Worm (Caenorhabditis elegans): ENCODE measurements around the gene let-756.
A peak's percentile ranks its signal among the peaks of the same experiment; 100 is the strongest.

Gene let-756

DNA sequence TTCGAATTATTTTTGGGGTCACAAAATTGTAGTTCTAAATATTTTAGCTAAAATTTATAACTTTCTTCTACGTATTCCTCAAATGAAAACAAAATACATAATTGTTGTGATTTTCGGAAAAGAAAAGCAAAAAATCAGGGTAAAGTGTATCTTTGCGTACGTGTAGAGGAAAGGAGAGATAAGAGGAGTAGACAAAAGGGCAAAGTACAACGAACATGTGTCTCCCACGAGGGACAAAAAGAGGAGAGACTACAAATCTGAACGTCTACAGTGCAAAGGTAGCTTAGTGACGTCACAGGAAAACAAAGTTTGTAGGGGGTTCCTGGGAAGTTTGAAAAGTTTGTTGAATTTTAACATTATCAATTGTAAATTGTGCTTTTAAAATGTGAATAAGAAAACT lies 40.6 kb downstream of the let-756 start:
- TF ChIP-seq grh-1 (GFP tag; IDR thresholded peaks at IDR 0.05) (no peak), mef-2 (tag; optimal IDR thresholded peaks at IDR 0.05) (no peak), alr-1 (tag; optimal IDR thresholded peaks at IDR 0.05; ENCODE audit: borderline replicate concordance) (no peak), nhr-19 (GFP tag; conservative IDR thresholded peaks at IDR 0.05) (peak; percentile 55), swsn-7 (tag; optimal IDR thresholded peaks at IDR 0.05) (no peak), ceh-88 (GFP tag; IDR thresholded peaks at IDR 0.05) (no peak), ceh-63 (GFP tag; optimal IDR thresholded peaks at IDR 0.05) (no peak), aha-1 (tag; optimal IDR thresholded peaks at IDR 0.05) (no peak), xbp-1 (tag; optimal IDR thresholded peaks at IDR 0.05) (no peak), aly-2 (tag; optimal IDR thresholded peaks at IDR 0.05) (no peak), isw-1 (GFP tag; IDR thresholded peaks at IDR 0.05) (no peak), fkh-4 (tag; optimal IDR thresholded peaks at IDR 0.05; ENCODE audit: borderline replicate concordance) (no peak), lsy-2 (tag; optimal IDR thresholded peaks at IDR 0.05) (peak in 1 of 2 experiments; percentile 32), nhr-84 (tag; optimal IDR thresholded peaks at IDR 0.05) (no peak), sptf-1 (tag; optimal IDR thresholded peaks at IDR 0.05) (no peak), nhr-47 (tag; optimal IDR thresholded peaks at IDR 0.05) (no peak), fkh-8 (tag; optimal IDR thresholded peaks at IDR 0.05) (no peak), C34B4.2 (tag; optimal IDR thresholded peaks at IDR 0.05) (no peak), C04F5.9 (tag; optimal IDR thresholded peaks at IDR 0.05) (no peak), mep-1 (tag; optimal IDR thresholded peaks at IDR 0.05) (peak; percentile 48), vab-15 (tag; optimal IDR thresholded peaks at IDR 0.05) (no peak), Y116A8C.19 (tag; optimal IDR thresholded peaks at IDR 0.05; ENCODE audit: borderline replicate concordance) (no peak), tlp-1 (tag; optimal IDR thresholded peaks at IDR 0.05) (no peak), sup-37 (GFP tag; optimal IDR thresholded peaks at IDR 0.05) (no peak), pqm-1 (tag; optimal IDR thresholded peaks at IDR 0.05) (no peak), dpl-1 (GFP tag; optimal IDR thresholded peaks at IDR 0.05) (peak in 2 of 3 experiments; percentile 17 to 36), egl-13 (tag; optimal IDR thresholded peaks at IDR 0.05) (no peak), ztf-4 (tag; optimal IDR thresholded peaks at IDR 0.05) (peak; percentile 62), ets-5 (GFP tag; IDR thresholded peaks at IDR 0.05) (no peak), hpl-2 (GFP tag; optimal IDR thresholded peaks at IDR 0.05) (no peak), unc-30 (tag; optimal IDR thresholded peaks at IDR 0.05) (no peak), fos-1 (tag; optimal IDR thresholded peaks at IDR 0.05) (no peak), nhr-90 (tag; optimal IDR thresholded peaks at IDR 0.05; ENCODE audit: poor library complexity) (peak; percentile 45), tbx-2 (tag; optimal IDR thresholded peaks at IDR 0.05) (peak; percentile 12), pax-3 (tag; optimal IDR thresholded peaks at IDR 0.05) (no peak), nhr-28 (tag; optimal IDR thresholded peaks at IDR 0.05) (no peak), efl-1 (optimal IDR thresholded peaks at IDR 0.05) (peak in 1 of 2 experiments; percentile 1), efl-1 (GFP tag; optimal IDR thresholded peaks at IDR 0.05 in 1 of 2) (no peak), ces-1 (GFP tag; optimal IDR thresholded peaks at IDR 0.05) (no peak), lir-3 (tag; optimal IDR thresholded peaks at IDR 0.05; ENCODE audit: poor library complexity) (no peak), unc-86 (tag; optimal IDR thresholded peaks at IDR 0.05) (no peak), ceh-90 (tag; optimal IDR thresholded peaks at IDR 0.05) (no peak), nhr-71 (tag; optimal IDR thresholded peaks at IDR 0.05) (peak; percentile 67), mdl-1 (tag; optimal IDR thresholded peaks at IDR 0.05) (peak in 1 of 2 experiments; percentile 66), fkh-10 (GFP tag; optimal IDR thresholded peaks at IDR 0.05) (no peak), snpc-4 (tag; optimal IDR thresholded peaks at IDR 0.05) (no peak), skn-1 (tag; optimal IDR thresholded peaks at IDR 0.05) (no peak), blmp-1 (tag; optimal IDR thresholded peaks at IDR 0.05) (peak; percentile 69), unc-130 (tag; optimal IDR thresholded peaks at IDR 0.05) (no peak), F16B12.6 (tag; optimal IDR thresholded peaks at IDR 0.05) (no peak), egl-27 (tag; optimal IDR thresholded peaks at IDR 0.05) (no peak), ceh-8 (GFP tag; optimal IDR thresholded peaks at IDR 0.05) (no peak), nhr-12 (tag; optimal IDR thresholded peaks at IDR 0.05) (no peak), hlh-17 (GFP tag; optimal IDR thresholded peaks at IDR 0.05; ENCODE audit: borderline replicate concordance) (no peak)

Data from whole organism, L1 larva.